Worm (Caenorhabditis elegans) whole organism, L4 larva: ENCODE data around the gene M7.12.

Experiments
- T26A8.4 ChIP-seq: fragments of 200-800 bp; sonication (Bioruptor generic); IDR thresholded peaks from 2 replicates; pipeline ENCODE4 v1.3.6; 2022; ENCODE audit warnings: missing genetic modification characterization, missing compliant biosample characterization
- Y105C5A.15 ChIP-seq: fragments of 200-800 bp; sonication (Bioruptor generic); IDR thresholded peaks from 2 replicates; pipeline ENCODE4 v1.3.6; 2022; ENCODE audit warnings: missing genetic modification characterization, missing compliant biosample characterization
- Y5F2A.4 ChIP-seq: fragments of 200-800 bp; sonication (Bioruptor generic); optimal IDR thresholded peaks from 2 replicates; lab custom pipeline; 2018; ENCODE audit warnings: mild to moderate bottlenecking, missing genetic modification characterization, missing compliant biosample characterization
- ZK337.2 ChIP-seq: fragments of 200-800 bp; sonication (Bioruptor generic); IDR thresholded peaks from 2 replicates; pipeline ENCODE4 v1.3.6; 2022; ENCODE audit warnings: missing genetic modification reagents, missing genetic modification characterization, missing compliant biosample characterization
- aha-1 ChIP-seq: fragments of 150-350 bp; peaks from one replicate; lab custom pipeline; 2014; ENCODE audit warnings: missing biosample characterization, missing genetic modification characterization
- aly-2 ChIP-seq: sonication (generic microtip); optimal IDR thresholded peaks from 2 replicates; lab custom pipeline; 2018; ENCODE audit warnings: missing biosample characterization, missing genetic modification characterization
- attf-4 ChIP-seq: sonication (generic microtip); optimal IDR thresholded peaks from 3 replicates; lab custom pipeline; 2017; ENCODE audit warnings: missing biosample characterization, missing genetic modification characterization
- ceh-20 ChIP-seq: fragments of 200-800 bp; sonication (Bioruptor generic); IDR thresholded peaks from 2 replicates; pipeline ENCODE4 v1.3.6; 2022; ENCODE audit warnings: missing genetic modification reagents, missing genetic modification characterization, missing compliant biosample characterization
- cey-2 ChIP-seq: sonication (generic microtip); optimal IDR thresholded peaks from 3 replicates; lab custom pipeline; 2017; ENCODE audit warnings: missing genetic modification characterization, mild to moderate bottlenecking, missing compliant biosample characterization, antibody characterized with exemption, borderline replicate concordance; ENCODE audit not compliant: insufficient read depth
- ctbp-1 ChIP-seq: fragments of 200-800 bp; sonication (Bioruptor generic); IDR thresholded peaks from 2 replicates; pipeline ENCODE4 v1.3.6; 2022; ENCODE audit warnings: missing genetic modification reagents, missing genetic modification characterization, missing compliant biosample characterization
- daf-16 ChIP-seq, 3 experiments: sonication (generic microtip); optimal IDR thresholded peaks; 2 replicates each; lab custom pipeline; 2016 to 2017; ENCODE audit warnings: missing genetic modification characterization in 3 of 3, missing genetic modification reagents in 3 of 3, mild to moderate bottlenecking in 2 of 3, missing compliant biosample characterization in 2 of 3, missing biosample characterization in 1 of 3, moderate library complexity in 1 of 3
- dmd-8 ChIP-seq: fragments of 200-800 bp; sonication (Bioruptor generic); IDR thresholded peaks from 2 replicates; pipeline ENCODE4 v1.3.6; 2022; ENCODE audit warnings: missing genetic modification characterization, missing compliant biosample characterization
- dmd-9 ChIP-seq: fragments of 200-800 bp; sonication (Bioruptor generic); IDR thresholded peaks from 2 replicates; pipeline ENCODE4 v1.3.6; 2022; ENCODE audit warnings: missing genetic modification reagents, missing genetic modification characterization, missing compliant biosample characterization
- dpl-1 ChIP-seq: fragments of 150-350 bp; optimal IDR thresholded peaks from 2 replicates; lab custom pipeline; 2014; ENCODE audit warnings: missing biosample characterization, missing genetic modification reagents, missing genetic modification characterization
- duxl-1 ChIP-seq: sonication (generic microtip); optimal IDR thresholded peaks from 2 replicates; lab custom pipeline; 2016; ENCODE audit warnings: mild to moderate bottlenecking, missing genetic modification characterization, moderate library complexity, missing compliant biosample characterization; ENCODE audit not compliant: poor library complexity
- egl-27 ChIP-seq: sonication (generic microtip); optimal IDR thresholded peaks from 3 replicates; lab custom pipeline; 2017; ENCODE audit warnings: missing biosample characterization, missing genetic modification reagents, missing genetic modification characterization
- hif-1 ChIP-seq, 2 experiments: sonication (generic microtip); optimal IDR thresholded peaks; 2 replicates each; lab custom pipeline; 2016 to 2017; ENCODE audit warnings: missing compliant biosample characterization in 2 of 2, missing genetic modification characterization in 2 of 2, missing genetic modification reagents in 2 of 2, missing genotype in 2 of 2, mild to moderate bottlenecking in 1 of 2
- hlh-11 ChIP-seq: fragments of 200-800 bp; sonication (Bioruptor generic); optimal IDR thresholded peaks from 2 replicates; lab custom pipeline; 2018; ENCODE audit warnings: mild to moderate bottlenecking, missing genetic modification characterization, missing compliant biosample characterization
- lim-7 ChIP-seq: fragments of 200-800 bp; sonication (Bioruptor generic); IDR thresholded peaks from 2 replicates; pipeline ENCODE4 v1.3.6; 2022; ENCODE audit warnings: missing genetic modification characterization, missing compliant biosample characterization
- lin-15B ChIP-seq: fragments of 150-350 bp; sonication (generic microtip); optimal IDR thresholded peaks from 3 replicates; lab custom pipeline; 2014; ENCODE audit warnings: missing biosample characterization, missing genetic modification characterization
- lin-29 ChIP-seq: fragments of 200-800 bp; sonication (Bioruptor generic); IDR thresholded peaks from 2 replicates; pipeline ENCODE4 v1.3.6; 2022; ENCODE audit warnings: missing genetic modification reagents, missing genetic modification characterization, missing compliant biosample characterization
- lin-38 ChIP-seq: fragments of 200-800 bp; sonication (Bioruptor generic); IDR thresholded peaks from 2 replicates; pipeline ENCODE4 v1.3.6; 2022; ENCODE audit warnings: missing genetic modification reagents, missing genetic modification characterization, missing compliant biosample characterization
- lin-39 ChIP-seq: fragments of 150-350 bp; optimal IDR thresholded peaks from 2 replicates; lab custom pipeline; 2014; ENCODE audit warnings: missing biosample characterization, missing genetic modification reagents, missing genetic modification characterization
- lir-3 ChIP-seq: sonication (generic microtip); optimal IDR thresholded peaks from 2 replicates; lab custom pipeline; 2016; ENCODE audit warnings: mild to moderate bottlenecking, missing genetic modification characterization, missing compliant biosample characterization
- mdl-1 ChIP-seq, 2 experiments: fragments of 150-350 bp in 1 of 2; sonication (generic microtip) in 1 of 2; optimal IDR thresholded peaks; 2 replicates each; lab custom pipeline; 2014 to 2017; ENCODE audit warnings: missing biosample characterization in 2 of 2, missing genetic modification characterization in 2 of 2
- mxl-3 ChIP-seq: fragments of 200-800 bp; sonication (Bioruptor generic); optimal IDR thresholded peaks from 2 replicates; lab custom pipeline; 2018; ENCODE audit warnings: mild to moderate bottlenecking, missing genetic modification characterization, missing compliant biosample characterization
- nhr-237 ChIP-seq: sonication (generic microtip); optimal IDR thresholded peaks from 2 replicates; lab custom pipeline; 2017; ENCODE audit warnings: missing biosample characterization, missing genetic modification characterization
- nhr-28 ChIP-seq: fragments of 150-350 bp; optimal IDR thresholded peaks from 2 replicates; lab custom pipeline; 2014; ENCODE audit warnings: missing biosample characterization, missing genetic modification characterization
- nhr-6 ChIP-seq: fragments of 150-350 bp; optimal IDR thresholded peaks from 2 replicates; lab custom pipeline; 2014; ENCODE audit warnings: missing biosample characterization, missing genetic modification characterization
- php-3 ChIP-seq: fragments of 200-800 bp; sonication (Bioruptor generic); IDR thresholded peaks from 2 replicates; pipeline ENCODE4 v1.3.6; 2022; ENCODE audit warnings: missing genetic modification reagents, missing genetic modification characterization, missing compliant biosample characterization
- sdz-12 ChIP-seq: fragments of 200-800 bp; sonication (Bioruptor generic); optimal IDR thresholded peaks from 2 replicates; lab custom pipeline; 2018; ENCODE audit warnings: mild to moderate bottlenecking, missing genetic modification characterization, missing compliant biosample characterization
- skn-1 ChIP-seq: fragments of 150-350 bp; optimal IDR thresholded peaks from 2 replicates; lab custom pipeline; 2014; ENCODE audit warnings: missing biosample characterization, missing genetic modification characterization
- spr-1 ChIP-seq: sonication (generic microtip); optimal IDR thresholded peaks from 2 replicates; lab custom pipeline; 2016; ENCODE audit warnings: mild to moderate bottlenecking, missing genetic modification characterization, missing compliant biosample characterization
- spr-3 ChIP-seq: fragments of 200-800 bp; sonication (Bioruptor generic); optimal IDR thresholded peaks from 2 replicates; lab custom pipeline; 2018; ENCODE audit warnings: mild to moderate bottlenecking, missing genetic modification characterization, missing compliant biosample characterization
- unc-62 ChIP-seq, 3 experiments: fragments of 150-350 bp in 1 of 3; sonication (generic microtip); optimal IDR thresholded peaks in 2 of 3; peaks in 1 of 3; 1 replicate in 1 of 3; 2 replicates in 2 of 3; lab custom pipeline; 2014 to 2017; ENCODE audit warnings: missing biosample characterization in 3 of 3, missing genetic modification characterization in 3 of 3, missing genetic modification reagents in 3 of 3, missing genotype in 1 of 3
- vab-7 ChIP-seq: fragments of 200-800 bp; sonication (Bioruptor generic); IDR thresholded peaks from 2 replicates; pipeline ENCODE4 v1.3.6; 2022; ENCODE audit warnings: missing genetic modification reagents, missing genetic modification characterization, missing compliant biosample characterization
- zag-1 ChIP-seq: fragments of 150-350 bp; optimal IDR thresholded peaks from 2 replicates; lab custom pipeline; 2014; ENCODE audit warnings: missing biosample characterization, missing genetic modification characterization
- zfp-3 ChIP-seq: fragments of 200-800 bp; sonication (Bioruptor generic); conservative IDR thresholded peaks from 2 replicates; pipeline ENCODE4 v1.3.6; 2022; ENCODE audit warnings: missing genetic modification reagents, missing genetic modification characterization, missing compliant biosample characterization
- zip-11 ChIP-seq: fragments of 200-800 bp; sonication (Bioruptor generic); IDR thresholded peaks from 2 replicates; pipeline ENCODE4 v1.3.6; 2022; ENCODE audit warnings: missing genetic modification characterization, missing compliant biosample characterization
- zip-2 ChIP-seq: fragments of 150-350 bp; optimal IDR thresholded peaks from 2 replicates; lab custom pipeline; 2014; ENCODE audit warnings: missing biosample characterization, missing genetic modification characterization
- ztf-11 ChIP-seq: fragments of 150-350 bp; optimal IDR thresholded peaks from 2 replicates; lab custom pipeline; 2014; ENCODE audit warnings: missing biosample characterization, missing genetic modification characterization

M7.12 gene

DNA sequence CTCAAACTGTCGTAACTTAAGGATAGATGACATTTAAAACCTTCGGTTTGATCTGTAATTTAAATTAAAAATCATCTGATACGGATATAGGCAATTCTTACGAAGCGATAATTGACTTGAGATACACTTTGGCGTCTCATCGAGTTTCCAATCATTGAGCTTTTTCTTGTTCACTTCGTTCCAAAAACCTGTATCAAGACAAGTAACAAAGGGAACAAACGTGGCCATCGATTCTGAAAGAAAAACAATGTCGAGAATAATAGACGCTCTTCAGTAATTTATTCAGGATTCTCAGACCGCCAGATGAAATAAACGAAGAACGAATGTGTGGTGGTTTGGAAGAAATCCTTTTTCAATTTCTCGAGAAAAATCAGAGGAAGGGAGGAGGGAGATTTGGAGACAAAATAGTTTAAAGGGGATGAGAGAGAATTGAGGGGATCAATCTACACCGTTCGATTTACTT is 16.9 kb downstream of the M7.12 start, which contains the start of gene atg-7 (continued):
- TF ChIP-seq sdz-12 (GFP tag; lab: Kevin White, UChicago) (no peak), egl-27 (tag; lab: Kevin White, UChicago) (no peak), unc-62 (GFP tag; optimal IDR thresholded peaks at IDR 0.05 in 1 of 2; lab: Kevin White, UChicago) (peak in 1 of 2 experiments; percentile 77), unc-62 (tag; optimal IDR thresholded peaks at IDR 0.05; lab: Kevin White, UChicago) (no peak), ZK337.2 (GFP tag; lab: Robert Waterston, UW) (no peak), lin-15B (tag; lab: Kevin White, UChicago) (no peak), daf-16 (GFP tag; optimal IDR thresholded peaks at IDR 0.05; lab: Kevin White, UChicago) (no peak), daf-16 (tag; optimal IDR thresholded peaks at IDR 0.05; lab: Kevin White, UChicago) (peak; percentile 51), T26A8.4 (peak; percentile 71), lin-29 (peak; percentile 22; the same call in 1 of the 2 replicates), duxl-1 (tag; lab: Kevin White, UChicago) (no peak), hif-1 (tag; optimal IDR thresholded peaks at IDR 0.05; lab: Kevin White, UChicago) (peak in 1 of 2 experiments; percentile 10), mdl-1 (tag; optimal IDR thresholded peaks at IDR 0.05; lab: Kevin White, UChicago) (peak in 1 of 2 experiments; percentile 5), nhr-237 (tag; lab: Kevin White, UChicago) (no peak), zag-1 (tag; lab: Kevin White, UChicago) (no peak), ztf-11 (tag; lab: Kevin White, UChicago) (no peak), dmd-8 (GFP tag; lab: Robert Waterston, UW) (no peak), zfp-3 (GFP tag; lab: Robert Waterston, UW) (peak; percentile 69; the same call in 1 of the 2 replicates), hlh-11 (tag; lab: Kevin White, UChicago) (no peak), dmd-9 (GFP tag; lab: Robert Waterston, UW) (no peak), spr-3 (peak; percentile 70), nhr-6 (tag; lab: Kevin White, UChicago) (no peak), vab-7 (GFP tag; lab: Robert Waterston, UW) (no peak), Y105C5A.15 (GFP tag; lab: Robert Waterston, UW) (no peak), spr-1 (no peak), php-3 (GFP tag; lab: Robert Waterston, UW) (peak; percentile 23; the same call in 1 of the 2 replicates), dpl-1 (no peak), lin-39 (tag; lab: Kevin White, UChicago) (no peak), nhr-28 (tag; lab: Kevin White, UChicago) (no peak)

DNA sequence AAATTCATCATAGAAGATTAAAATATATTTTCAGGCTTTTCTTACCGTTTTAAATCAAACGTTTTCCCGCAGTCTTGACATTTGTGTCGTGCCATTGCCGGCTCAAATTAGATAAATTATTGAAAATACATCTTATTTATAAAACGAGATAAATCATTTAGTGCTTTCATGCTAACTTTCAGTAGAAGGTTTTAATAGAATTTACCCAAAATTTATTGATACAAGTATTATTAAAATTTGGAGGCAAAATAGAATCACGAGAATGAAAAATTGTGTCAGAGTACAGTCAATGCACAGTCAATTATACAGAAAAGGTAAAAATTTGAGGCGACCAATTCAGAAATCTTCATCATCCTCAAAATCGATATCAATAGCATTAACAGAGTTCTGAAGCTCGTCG is 19.3 kb downstream of the M7.12 start, which contains the start of gene Y5F2A.4:
Gene Y5F2A.4 (minus strand): TSS at position 101 of the 400 bp plus-strand sequence.
- TF ChIP-seq zip-2 (tag; lab: Kevin White, UChicago), result no peak
- no peak for TF ChIP-seq zip-11 (GFP tag; lab: Robert Waterston, UW)
- TF ChIP-seq cey-2 (tag; lab: Kevin White, UChicago), result no peak
- no peak for TF ChIP-seq dmd-9 (GFP tag; lab: Robert Waterston, UW)
- no peak for TF ChIP-seq attf-4 (tag; lab: Kevin White, UChicago)
- TF ChIP-seq lir-3 (tag; lab: Kevin White, UChicago), result no peak
- TF ChIP-seq mxl-3 (GFP tag; lab: Kevin White, UChicago), result no peak
- no peak for TF ChIP-seq lim-7 (GFP tag; lab: Robert Waterston, UW)
- TF ChIP-seq ZK337.2 (GFP tag; lab: Robert Waterston, UW), result no peak
- no peak for TF ChIP-seq vab-7 (GFP tag; lab: Robert Waterston, UW)
- no peak for TF ChIP-seq aly-2
- TF ChIP-seq ceh-20 (GFP tag; lab: Robert Waterston, UW), result no peak
- TF ChIP-seq ctbp-1 (GFP tag; lab: Robert Waterston, UW), result no peak
- TF ChIP-seq aha-1 (tag; lab: Kevin White, UChicago), result no peak
- TF ChIP-seq zfp-3 (GFP tag; lab: Robert Waterston, UW), result no peak
- no peak for TF ChIP-seq dpl-1
- no peak for TF ChIP-seq Y5F2A.4 (GFP tag; lab: Kevin White, UChicago)
- no peak for TF ChIP-seq lin-38 (GFP tag; lab: Robert Waterston, UW)
- TF ChIP-seq nhr-28 (tag; lab: Kevin White, UChicago), result no peak
- TF ChIP-seq skn-1 (tag; lab: Kevin White, UChicago), result no peak
